Worm (Caenorhabditis elegans) whole organism, late embryonic: Measurements from ENCODE around the gene K08D8.2.
"Not testable (repeated sequence)": the region's sequence is repeated elsewhere in the genome, so short reads cannot be mapped to it uniquely, and the experiment has no call there.

ENCODE experiments used
- K02D7.2 ChIP-seq: sonication (generic microtip); optimal IDR thresholded peaks from 2 replicates; lab custom pipeline; 2017; ENCODE audit warnings: mild to moderate bottlenecking, missing genetic modification characterization, missing compliant biosample characterization
- Y22D7AL.16 ChIP-seq: sonication (generic microtip); optimal IDR thresholded peaks from 2 replicates; lab custom pipeline; 2016; ENCODE audit warnings: missing genetic modification characterization, missing compliant biosample characterization
- ceh-18 ChIP-seq: sonication (generic microtip); optimal IDR thresholded peaks from 2 replicates; lab custom pipeline; 2016; ENCODE audit warnings: missing genetic modification characterization, missing compliant biosample characterization
- ceh-22 ChIP-seq: sonication (generic microtip); optimal IDR thresholded peaks from 2 replicates; lab custom pipeline; 2017; ENCODE audit warnings: missing biosample characterization, missing genetic modification characterization
- ceh-31 ChIP-seq: sonication (generic microtip); optimal IDR thresholded peaks from 2 replicates; lab custom pipeline; 2016; ENCODE audit warnings: missing genetic modification characterization, missing compliant biosample characterization
- ceh-34 ChIP-seq: sonication (generic microtip); optimal IDR thresholded peaks from 2 replicates; lab custom pipeline; 2016; ENCODE audit warnings: mild to moderate bottlenecking, missing genetic modification characterization, missing compliant biosample characterization
- ceh-9 ChIP-seq: sonication (generic microtip); optimal IDR thresholded peaks from 2 replicates; lab custom pipeline; 2016; ENCODE audit warnings: mild to moderate bottlenecking, missing genetic modification characterization, inconsistent platforms, missing compliant biosample characterization
- dmd-4 ChIP-seq: sonication (generic microtip); optimal IDR thresholded peaks from 2 replicates; lab custom pipeline; 2016; ENCODE audit warnings: borderline replicate concordance, missing genetic modification characterization, missing compliant biosample characterization
- dve-1 ChIP-seq: sonication (generic microtip); optimal IDR thresholded peaks from 2 replicates; lab custom pipeline; 2017; ENCODE audit warnings: antibody characterized with exemption, mild to moderate bottlenecking, missing genetic modification characterization, missing compliant biosample characterization
- elt-2 ChIP-seq: sonication (generic microtip); optimal IDR thresholded peaks from 2 replicates; lab custom pipeline; 2016; ENCODE audit warnings: missing genetic modification reagents, missing genetic modification characterization, missing compliant biosample characterization
- elt-4 ChIP-seq: sonication (generic microtip); optimal IDR thresholded peaks from 2 replicates; lab custom pipeline; 2016; ENCODE audit warnings: missing genetic modification characterization, missing compliant biosample characterization
- eyg-1 ChIP-seq: sonication (generic microtip); optimal IDR thresholded peaks from 2 replicates; lab custom pipeline; 2016; ENCODE audit warnings: missing genotype, missing genetic modification characterization, missing compliant biosample characterization
- fax-1 ChIP-seq: sonication (generic microtip); optimal IDR thresholded peaks from 2 replicates; lab custom pipeline; 2016; ENCODE audit warnings: missing genotype, missing genetic modification characterization, missing compliant biosample characterization
- fkh-10 ChIP-seq: fragments of 150-350 bp; optimal IDR thresholded peaks from 2 replicates; lab custom pipeline; 2014; ENCODE audit warnings: missing biosample characterization, missing genetic modification reagents, missing genetic modification characterization
- hlh-13 ChIP-seq: fragments of 200-800 bp; sonication (Bioruptor generic); optimal IDR thresholded peaks from 2 replicates; lab custom pipeline; 2018; ENCODE audit warnings: mild to moderate bottlenecking, missing genetic modification characterization, missing compliant biosample characterization
- hlh-15 ChIP-seq: sonication (generic microtip); optimal IDR thresholded peaks from 2 replicates; lab custom pipeline; 2016; ENCODE audit warnings: missing genetic modification characterization, missing compliant biosample characterization
- hlh-8 ChIP-seq: sonication (generic microtip); optimal IDR thresholded peaks from 2 replicates; lab custom pipeline; 2016; ENCODE audit warnings: missing genotype, missing genetic modification characterization, missing compliant biosample characterization
- mec-3 ChIP-seq: sonication (generic microtip); optimal IDR thresholded peaks from 2 replicates; lab custom pipeline; 2016; ENCODE audit warnings: borderline replicate concordance, missing genetic modification characterization, missing compliant biosample characterization
- nhr-11 ChIP-seq: fragments of 150-350 bp; optimal IDR thresholded peaks from 2 replicates; lab custom pipeline; 2014; ENCODE audit warnings: missing biosample characterization, missing genetic modification characterization
- npax-4 ChIP-seq: sonication (generic microtip); optimal IDR thresholded peaks from 2 replicates; lab custom pipeline; 2016; ENCODE audit warnings: missing genetic modification characterization, missing compliant biosample characterization
- pat-9 ChIP-seq: fragments of 200-800 bp; sonication (Bioruptor generic); optimal IDR thresholded peaks from 2 replicates; lab custom pipeline; 2018; ENCODE audit warnings: mild to moderate bottlenecking, missing genetic modification characterization, moderate library complexity, missing compliant biosample characterization
- pax-1 ChIP-seq: fragments of 150-350 bp; optimal IDR thresholded peaks from 2 replicates; lab custom pipeline; 2014; ENCODE audit warnings: missing biosample characterization, missing genetic modification characterization
- pha-2 ChIP-seq: sonication (generic microtip); optimal IDR thresholded peaks from 2 replicates; lab custom pipeline; 2017; ENCODE audit warnings: mild to moderate bottlenecking, missing genetic modification characterization, missing compliant biosample characterization
- pha-4 ChIP-seq: fragments of 150-350 bp; optimal IDR thresholded peaks from 2 replicates; lab custom pipeline; 2018; ENCODE audit warnings: missing biosample characterization, missing genetic modification reagents, missing genetic modification characterization
- pqm-1 ChIP-seq: sonication (generic microtip); optimal IDR thresholded peaks from 2 replicates; lab custom pipeline; 2016; ENCODE audit warnings: missing genetic modification characterization, missing compliant biosample characterization
- ref-2 ChIP-seq: sonication (generic microtip); optimal IDR thresholded peaks from 2 replicates; lab custom pipeline; 2016; ENCODE audit warnings: missing genetic modification characterization, missing compliant biosample characterization
- rnt-1 ChIP-seq: sonication (generic microtip); optimal IDR thresholded peaks from 2 replicates; lab custom pipeline; 2016; ENCODE audit warnings: missing genetic modification characterization, missing compliant biosample characterization
- syd-9 ChIP-seq: sonication (generic microtip); optimal IDR thresholded peaks from 2 replicates; lab custom pipeline; 2016; ENCODE audit warnings: mild to moderate bottlenecking, missing genetic modification characterization, moderate library complexity, missing compliant biosample characterization
- tbx-2 ChIP-seq: sonication (generic microtip); optimal IDR thresholded peaks from 2 replicates; lab custom pipeline; 2016; ENCODE audit warnings: missing genetic modification characterization, missing compliant biosample characterization
- tbx-7 ChIP-seq: sonication (generic microtip); optimal IDR thresholded peaks from 2 replicates; lab custom pipeline; 2016; ENCODE audit warnings: missing genotype, missing genetic modification characterization, missing compliant biosample characterization
- unc-42 ChIP-seq: sonication (generic microtip); optimal IDR thresholded peaks from 2 replicates; lab custom pipeline; 2016; ENCODE audit warnings: missing genotype, missing genetic modification characterization, missing compliant biosample characterization
- unc-86 ChIP-seq: sonication (generic microtip); optimal IDR thresholded peaks from 2 replicates; lab custom pipeline; 2016; ENCODE audit warnings: missing genetic modification characterization, missing compliant biosample characterization

Gene K08D8.2

DNA sequence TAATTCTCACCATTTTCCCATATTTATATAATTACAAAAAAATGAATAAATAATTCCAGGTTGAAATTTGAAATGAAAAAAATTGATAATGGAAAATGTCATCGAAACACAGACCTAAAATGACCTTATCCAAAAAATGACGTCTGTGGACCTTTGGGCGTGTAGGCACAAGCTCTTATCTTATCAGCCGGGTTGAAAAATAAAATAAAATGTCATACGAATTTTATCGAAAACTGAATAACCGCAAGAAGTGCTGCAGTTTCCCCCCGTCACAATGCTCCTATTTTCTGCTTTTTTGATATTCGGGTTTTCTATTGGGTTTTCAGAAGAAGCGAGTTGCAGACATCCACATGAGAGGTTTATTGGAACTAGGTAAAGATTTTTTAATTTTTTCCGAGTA lies 37.0 kb upstream of the K08D8.2 start, which contains the start of gene clec-186:
TSS of gene clec-186 (plus strand) at position 226 of the 400 bp plus-strand sequence.
- TF ChIP-seq ceh-22 (tag; lab: Kevin White, UChicago): no peak
- no peak for TF ChIP-seq nhr-11 (tag; lab: Kevin White, UChicago)
- TF ChIP-seq elt-2 (tag; lab: Kevin White, UChicago): peak; percentile 46

DNA sequence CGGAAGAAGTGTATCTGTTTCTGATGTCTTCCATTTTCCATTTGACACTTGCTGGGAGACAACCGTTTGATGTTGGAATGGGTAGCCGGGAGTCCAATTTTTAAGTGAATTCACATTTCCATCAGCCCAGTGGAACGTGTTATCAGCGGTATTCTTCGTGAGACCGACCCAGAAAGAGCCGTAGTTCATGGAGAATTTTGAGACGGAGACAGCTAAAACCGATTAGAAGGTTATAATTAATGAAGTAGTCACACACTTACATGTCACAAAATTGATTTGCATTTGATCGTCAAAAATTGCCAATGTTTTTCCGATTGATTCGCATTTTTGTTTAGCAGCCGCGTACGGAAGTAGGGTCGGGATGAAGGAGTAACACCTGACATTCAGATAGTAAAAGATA lies 33.5 kb upstream of the K08D8.2 start:
- TF ChIP-seq fkh-10 (GFP tag; lab: Kevin White, UChicago): no peak
- TF ChIP-seq tbx-7 (tag; lab: Kevin White, UChicago): no peak
- TF ChIP-seq hlh-13 (GFP tag; lab: Kevin White, UChicago): no peak
- no peak for TF ChIP-seq pha-2 (tag; lab: Kevin White, UChicago)
- no peak for TF ChIP-seq ceh-34 (tag; lab: Kevin White, UChicago)
- no peak for TF ChIP-seq pat-9
- TF ChIP-seq npax-4 (tag; lab: Kevin White, UChicago): no peak
- no peak for TF ChIP-seq unc-86
- TF ChIP-seq tbx-2 (tag; lab: Kevin White, UChicago): no peak
- no peak for TF ChIP-seq hlh-15 (tag; lab: Kevin White, UChicago)
- TF ChIP-seq pqm-1 (tag; lab: Kevin White, UChicago): no peak
- no peak for TF ChIP-seq unc-42 (tag; lab: Kevin White, UChicago)
- no peak for TF ChIP-seq dve-1 (tag; lab: Kevin White, UChicago)
- TF ChIP-seq, all 69 proteins: peak for 0

DNA sequence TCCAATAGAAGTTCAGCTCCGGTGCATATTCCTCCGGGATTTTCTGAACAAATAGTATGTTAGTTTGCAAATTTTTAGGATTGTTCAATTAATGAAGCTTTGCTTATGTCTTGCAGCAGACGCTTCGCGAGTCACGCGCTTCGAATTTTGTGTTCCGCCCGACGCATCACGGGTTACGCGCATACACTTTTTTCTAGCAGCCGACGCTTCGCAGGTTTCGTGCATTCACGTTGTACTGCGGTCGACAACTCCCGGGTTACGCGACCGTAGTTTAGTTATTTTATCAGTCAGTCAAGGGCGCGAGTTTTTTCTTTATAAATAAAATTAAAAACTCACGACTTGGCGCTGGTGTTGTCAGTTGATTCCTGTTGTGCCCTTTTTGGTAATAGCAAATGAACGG lies 33.0 kb upstream of the K08D8.2 start:
- no peak for TF ChIP-seq rnt-1 (tag; lab: Kevin White, UChicago)
- no peak for TF ChIP-seq dmd-4 (tag; lab: Kevin White, UChicago)
- TF ChIP-seq pqm-1 (tag; lab: Kevin White, UChicago): no peak
- no peak for TF ChIP-seq ceh-18
- TF ChIP-seq fax-1 (tag; lab: Kevin White, UChicago): no peak
- TF ChIP-seq fkh-10 (GFP tag; lab: Kevin White, UChicago): no peak
- TF ChIP-seq, all 69 proteins: peak for 0

DNA sequence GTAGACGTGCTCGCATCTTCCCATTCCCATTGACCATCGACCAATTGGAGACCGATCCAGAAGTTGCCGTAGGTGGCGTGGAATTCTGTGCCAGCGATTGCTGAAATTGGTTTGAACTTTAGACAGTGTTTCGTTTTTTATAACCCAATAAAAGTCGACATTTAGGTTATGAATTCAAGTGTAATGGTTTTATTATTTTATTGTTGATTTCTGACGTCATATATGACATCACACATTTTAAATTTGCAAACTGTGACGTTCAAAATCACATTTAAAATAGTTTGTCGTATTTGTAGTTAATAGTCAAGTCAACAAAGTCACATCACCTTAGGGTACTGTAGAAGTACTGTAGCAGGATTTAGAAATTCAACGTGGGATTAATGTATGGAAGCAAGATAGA lies 32.5 kb upstream of the K08D8.2 start:
- TF ChIP-seq K02D7.2: no peak
- TF ChIP-seq ceh-31: no peak
- no peak for TF ChIP-seq pha-2 (tag; lab: Kevin White, UChicago)
- no peak for TF ChIP-seq pax-1 (tag; lab: Kevin White, UChicago)
- no peak for TF ChIP-seq ref-2
- TF ChIP-seq ceh-18: no peak
- no peak for TF ChIP-seq hlh-8 (tag; lab: Kevin White, UChicago)
- TF ChIP-seq Y22D7AL.16 (tag; lab: Kevin White, UChicago): no peak

DNA sequence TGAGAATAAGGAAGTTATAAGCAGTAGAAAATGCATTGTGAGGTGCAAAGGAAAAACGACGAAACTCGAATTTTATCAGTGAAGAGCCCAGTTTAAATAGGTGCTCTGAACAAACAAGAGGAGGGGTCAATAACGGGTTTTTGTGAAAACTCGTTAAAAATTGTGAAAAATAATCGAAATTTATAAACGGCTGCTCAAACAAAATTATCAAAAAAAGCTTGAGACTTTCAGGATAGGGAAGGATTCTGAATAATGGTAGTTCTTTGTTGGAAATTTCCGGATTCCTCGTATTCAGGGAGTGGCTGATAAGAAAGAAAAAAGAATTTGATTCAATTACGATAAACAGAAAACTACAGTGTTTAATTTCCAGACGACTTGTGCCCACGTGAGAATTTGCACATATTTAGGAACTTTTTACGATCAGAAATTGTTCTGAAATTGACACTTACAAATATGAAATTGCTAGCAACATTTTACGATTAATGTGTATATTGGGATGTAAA lies 31.4 kb upstream of the K08D8.2 start, which contains the start of gene clec-187:
TSS of gene clec-187 (minus strand) at position 51 of the 503 bp plus-strand sequence.
- TF ChIP-seq eyg-1 (no peak), ceh-31 (no peak), elt-4 (tag; lab: Kevin White, UChicago) (no peak), pha-2 (tag; lab: Kevin White, UChicago) (no peak), mec-3 (tag; lab: Kevin White, UChicago) (no peak)

DNA sequence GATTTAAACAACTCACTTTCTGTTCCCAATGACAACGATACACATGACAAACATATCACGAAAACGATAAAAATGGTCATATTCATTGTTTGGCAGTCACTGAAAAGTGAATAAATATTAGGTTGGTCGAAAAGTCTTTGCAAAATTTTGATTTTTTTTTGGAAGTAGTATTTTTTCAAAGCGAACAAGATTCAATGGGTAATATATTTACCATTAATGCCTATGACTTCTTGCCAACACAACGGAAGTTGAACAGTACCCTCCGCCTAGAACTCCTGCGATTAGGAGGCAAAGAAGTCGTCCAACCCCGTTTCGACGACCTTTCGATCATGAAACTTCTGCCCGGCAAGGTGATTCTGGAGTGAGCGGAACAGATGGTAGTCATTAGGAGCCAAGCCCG lies 27.6 kb upstream of the K08D8.2 start, which contains the start of gene ZK896.1:
TSS of gene ZK896.1 (minus strand) at position 101 of the 400 bp plus-strand sequence.
- not testable (repeated sequence) for TF ChIP-seq pha-4 (tag; lab: Kevin White, UChicago); ceh-9 (tag; lab: Kevin White, UChicago); syd-9
